Worm (Caenorhabditis elegans) whole organism, L2 larva: ENCODE measurements around the gene nhr-67.

Experiments used
- F13H6.1 ChIP-seq: sonication (generic microtip); optimal IDR thresholded peaks from 2 replicates; lab custom pipeline; 2016; ENCODE audit warnings: missing genetic modification characterization, missing compliant biosample characterization
- alr-1 ChIP-seq: fragments of 150-350 bp; optimal IDR thresholded peaks from 2 replicates; lab custom pipeline; 2014; ENCODE audit warnings: missing biosample characterization, missing genetic modification characterization
- ceh-16 ChIP-seq: fragments of 150-350 bp; optimal IDR thresholded peaks from 2 replicates; lab custom pipeline; 2014; ENCODE audit warnings: missing biosample characterization, missing genetic modification characterization
- mab-5 ChIP-seq: fragments of 150-350 bp; optimal IDR thresholded peaks from 2 replicates; lab custom pipeline; 2014; ENCODE audit warnings: missing biosample characterization, missing genetic modification characterization
- nhr-11 ChIP-seq: fragments of 150-350 bp; optimal IDR thresholded peaks from 2 replicates; lab custom pipeline; 2014; ENCODE audit warnings: missing biosample characterization, missing genetic modification characterization
- nhr-237 ChIP-seq: fragments of 150-350 bp; optimal IDR thresholded peaks from 2 replicates; lab custom pipeline; 2014; ENCODE audit warnings: missing biosample characterization, missing genetic modification characterization
- snpc-4 ChIP-seq: fragments of 150-350 bp; optimal IDR thresholded peaks from 2 replicates; lab custom pipeline; 2014; ENCODE audit warnings: missing biosample characterization, missing genetic modification characterization
- unc-39 ChIP-seq: fragments of 150-350 bp; optimal IDR thresholded peaks from 2 replicates; lab custom pipeline; 2014; ENCODE audit warnings: missing biosample characterization, missing genetic modification characterization
- zag-1 ChIP-seq: fragments of 150-350 bp; optimal IDR thresholded peaks from 2 replicates; lab custom pipeline; 2014; ENCODE audit warnings: missing biosample characterization, missing genetic modification characterization

DNA sequence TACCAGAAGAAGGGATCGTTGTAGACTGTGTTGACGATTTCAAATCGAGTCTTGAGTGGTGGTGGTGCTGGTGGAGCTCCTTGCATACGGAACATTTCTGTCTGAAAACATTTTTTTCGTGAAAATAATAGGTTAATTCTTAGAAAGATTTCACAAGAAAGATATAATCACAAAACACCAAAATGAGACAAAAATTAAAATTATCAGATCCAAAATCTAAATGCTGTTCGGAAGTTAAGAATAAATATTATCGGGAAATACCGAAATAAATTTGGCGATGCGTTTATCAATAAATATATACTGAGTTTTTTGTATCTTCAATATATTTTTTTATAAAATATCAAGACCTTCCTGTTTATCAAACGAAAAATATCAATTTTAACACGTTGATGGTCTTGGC, 8.9 kb downstream of the nhr-67 start, which contains the start of gene C08F8.9:
- TF ChIP-seq alr-1 (tag; lab: Kevin White, UChicago) = no peak
- no peak for TF ChIP-seq ceh-16 (tag; lab: Kevin White, UChicago)
- TF ChIP-seq snpc-4 = no peak
- TF ChIP-seq zag-1 (tag; lab: Kevin White, UChicago) = no peak
- TF ChIP-seq unc-39 (tag; lab: Kevin White, UChicago) = no peak
- TF ChIP-seq nhr-11 (tag; lab: Kevin White, UChicago) = no peak
- TF ChIP-seq F13H6.1 = no peak
- no peak for TF ChIP-seq mab-5
- no peak for TF ChIP-seq nhr-237 (tag; lab: Kevin White, UChicago)
